Worm (Caenorhabditis elegans): ENCODE results near the gene C17H11.6.

DNA sequence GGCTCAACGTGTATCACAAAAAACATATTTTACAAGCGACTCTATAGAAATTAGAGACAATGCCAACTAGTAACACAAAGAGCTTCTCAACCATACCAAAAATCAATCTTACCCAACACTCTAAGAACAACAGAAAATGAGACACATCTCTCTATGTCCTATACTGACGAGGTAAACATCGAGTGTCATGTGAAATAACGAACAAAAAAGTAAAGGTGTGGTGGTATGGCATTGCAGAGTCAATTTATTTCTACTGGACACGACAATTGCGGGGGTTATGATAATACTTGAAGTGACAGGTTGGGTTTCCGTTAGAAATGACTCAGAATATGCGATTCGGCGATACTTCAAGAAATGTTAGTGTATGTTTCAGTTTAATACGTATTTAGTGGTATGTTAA, 32.9 kb upstream of the C17H11.6 start:
- TF ChIP-seq nhr-77 (tag; optimal IDR thresholded peaks at IDR 0.05) (no peak), ces-1 (GFP tag; optimal IDR thresholded peaks at IDR 0.05) (no peak), cey-2 (tag; optimal IDR thresholded peaks at IDR 0.05; ENCODE audit: borderline replicate concordance, insufficient read depth) (no peak), vab-7 (GFP tag; IDR thresholded peaks at IDR 0.05) (no peak), snpc-4 (tag; optimal IDR thresholded peaks at IDR 0.05) (no peak), lin-15B (tag; optimal IDR thresholded peaks at IDR 0.05) (no peak)
